Worm (Caenorhabditis elegans) whole organism, mixed stage, embryonic: ENCODE measurements around the gene srlf-30.

ENCODE experiments used
- elt-3 ChIP-seq: fragments of 150-350 bp; optimal IDR thresholded peaks from 2 replicates; lab custom pipeline; 2014; ENCODE audit warnings: missing biosample characterization, missing genetic modification characterization
- hlh-1 ChIP-seq: fragments of 150-350 bp; optimal IDR thresholded peaks from 2 replicates; lab custom pipeline; 2014; ENCODE audit warnings: missing biosample characterization, missing genetic modification reagents, missing genetic modification characterization
- lin-32 ChIP-seq: fragments of 200-800 bp; sonication (Bioruptor generic); optimal IDR thresholded peaks from 2 replicates; lab custom pipeline; 2018; ENCODE audit warnings: mild to moderate bottlenecking, missing genetic modification characterization, missing compliant biosample characterization
- nhr-237 ChIP-seq: fragments of 150-350 bp; optimal IDR thresholded peaks from 2 replicates; lab custom pipeline; 2014; ENCODE audit warnings: missing biosample characterization, missing genetic modification characterization
- nhr-76 ChIP-seq: sonication (generic microtip); optimal IDR thresholded peaks from 2 replicates; lab custom pipeline; 2017; ENCODE audit warnings: missing biosample characterization, missing genetic modification characterization
- ztf-11 ChIP-seq: fragments of 150-350 bp; optimal IDR thresholded peaks from 2 replicates; lab custom pipeline; 2014; ENCODE audit warnings: missing biosample characterization, missing genetic modification characterization

- TF ChIP-seq lin-32 (peak; percentile 27), elt-3 (tag; lab: Kevin White, UChicago) (no peak), hlh-1 (tag; lab: Kevin White, UChicago) (peak; percentile 85), ztf-11 (tag; lab: Kevin White, UChicago) (peak; percentile 49), nhr-76 (no peak), nhr-237 (tag; lab: Kevin White, UChicago) (peak; percentile 55)
Observed at ce11 chrIV:10935853-10936491, 35.8 kb downstream of the srlf-30 start, which contains the start of gene lgg-2.
